Fruit fly (Drosophila melanogaster) whole organism, embryonic: ENCODE data around the gene CG14431.

Experiments
- ATbp ChIP-seq: fragments of 200-800 bp; sonication (Bioruptor generic); optimal IDR thresholded peaks from 2 replicates; lab custom pipeline; 2017; ENCODE audit warnings: missing biosample characterization, mild to moderate bottlenecking, missing genetic modification characterization, missing genetic modification reagents
- CG10431 ChIP-seq: fragments of 200-800 bp; sonication (Bioruptor generic); optimal IDR thresholded peaks from 3 replicates; lab custom pipeline; 2018; ENCODE audit warnings: missing biosample characterization, mild to moderate bottlenecking, missing genetic modification characterization
- CG12071 ChIP-seq: fragments of 200-800 bp; sonication (Bioruptor generic); optimal IDR thresholded peaks from 3 replicates; lab custom pipeline; 2018; ENCODE audit warnings: missing biosample characterization, mild to moderate bottlenecking, missing genetic modification characterization
- CG13123 ChIP-seq: fragments of 200-800 bp; sonication (Bioruptor generic); optimal IDR thresholded peaks from 2 replicates; lab custom pipeline; 2016; ENCODE audit warnings: missing biosample characterization, missing genetic modification characterization
- CG17186 ChIP-seq: fragments of 200-800 bp; sonication (Bioruptor generic); optimal IDR thresholded peaks from 3 replicates; lab custom pipeline; 2017; ENCODE audit warnings: missing biosample characterization, missing genetic modification reagents, missing genetic modification characterization
- CG2129 ChIP-seq: fragments of 200-800 bp; sonication (Bioruptor generic); IDR thresholded peaks from 2 replicates; pipeline ENCODE4 v1.3.6; 2022; ENCODE audit warnings: missing biosample characterization, missing genetic modification characterization; ENCODE audit not compliant: partially characterized antibody
- CG2712 ChIP-seq: fragments of 200-800 bp; optimal IDR thresholded peaks from 3 replicates; lab custom pipeline; 2019; ENCODE audit warnings: missing biosample characterization, mild to moderate bottlenecking, missing genetic modification characterization, moderate library complexity
- CG3847 ChIP-seq: fragments of 200-800 bp; sonication (Bioruptor generic); IDR thresholded peaks from 2 replicates; pipeline ENCODE4 v1.3.6; 2022; ENCODE audit warnings: missing biosample characterization, missing genetic modification characterization
- CG4404 ChIP-seq: fragments of 200-800 bp; sonication (Bioruptor generic); IDR thresholded peaks from 2 replicates; pipeline ENCODE4 v1.3.6; 2022; ENCODE audit warnings: missing biosample characterization, missing genetic modification characterization
- CG4707 ChIP-seq: fragments of 200-800 bp; sonication (Bioruptor generic); optimal IDR thresholded peaks from 2 replicates; lab custom pipeline; 2018; ENCODE audit warnings: missing biosample characterization, mild to moderate bottlenecking, missing genetic modification characterization, moderate library complexity
- CG4820 ChIP-seq: fragments of 200-800 bp; sonication (Bioruptor generic); optimal IDR thresholded peaks from 3 replicates; lab custom pipeline; 2016; ENCODE audit warnings: missing biosample characterization, missing genetic modification characterization
- CG5180 ChIP-seq: fragments of 200-800 bp; sonication (Bioruptor generic); optimal IDR thresholded peaks from 3 replicates; lab custom pipeline; 2017; ENCODE audit warnings: missing biosample characterization, missing genetic modification characterization, mild to moderate bottlenecking, moderate library complexity, missing genetic modification reagents
- CG6254 ChIP-seq: fragments of 200-800 bp; sonication (Bioruptor generic); optimal IDR thresholded peaks from 3 replicates; lab custom pipeline; 2017; ENCODE audit warnings: mild to moderate bottlenecking, missing biosample characterization, missing genetic modification reagents, missing genetic modification characterization
- CG8924 ChIP-seq: fragments of 200-800 bp; optimal IDR thresholded peaks from 3 replicates; lab custom pipeline; 2019; ENCODE audit warnings: missing biosample characterization, mild to moderate bottlenecking, missing genetic modification characterization, moderate library complexity
- CG9817 ChIP-seq: fragments of 200-800 bp; sonication (Bioruptor generic); optimal IDR thresholded peaks from 2 replicates; lab custom pipeline; 2018; ENCODE audit warnings: missing biosample characterization, mild to moderate bottlenecking, missing genetic modification characterization, moderate library complexity
- CkIIα-i1 ChIP-seq: fragments of 200-800 bp; sonication (Bioruptor generic); IDR thresholded peaks from 2 replicates; pipeline ENCODE4 v1.3.6; 2022; ENCODE audit warnings: missing biosample characterization, missing genetic modification characterization
- Dfd ChIP-seq, 2 experiments: fragments of >200 bp; optimal IDR thresholded peaks; 2 replicates each; lab custom pipeline; 2017; ENCODE audit warnings: missing biosample characterization in 2 of 2, missing genetic modification characterization in 2 of 2
- Hr39 ChIP-seq: fragments of >200 bp; optimal IDR thresholded peaks from 2 replicates; lab custom pipeline; 2017
- Med ChIP-seq: fragments of 200-800 bp; sonication (Bioruptor generic); peaks from one replicate; lab custom pipeline; 2016; ENCODE audit warnings: missing biosample characterization, missing genetic modification characterization, mild to moderate bottlenecking, inconsistent platforms, moderate library complexity
- Myb ChIP-seq: fragments of 200-800 bp; sonication (Bioruptor generic); optimal IDR thresholded peaks from 2 replicates; lab custom pipeline; 2016; ENCODE audit warnings: missing biosample characterization, missing genetic modification characterization
- Nf-YA ChIP-seq: fragments of 200-800 bp; sonication (Bioruptor generic); IDR thresholded peaks from 2 replicates; pipeline ENCODE4 v1.3.6; 2022; ENCODE audit warnings: missing biosample characterization, missing genetic modification characterization
- NfI ChIP-seq: fragments of 200-800 bp; sonication (Bioruptor generic); optimal IDR thresholded peaks from 3 replicates; lab custom pipeline; 2018; ENCODE audit warnings: missing biosample characterization, mild to moderate bottlenecking, missing genetic modification characterization, moderate library complexity
- Oli ChIP-seq: fragments of 200-800 bp; sonication (Bioruptor generic); optimal IDR thresholded peaks from 2 replicates; lab custom pipeline; 2018; ENCODE audit warnings: missing biosample characterization, mild to moderate bottlenecking, missing genetic modification characterization, moderate library complexity
- Optix ChIP-seq: fragments of 200-800 bp; sonication (Bioruptor generic); IDR thresholded peaks from 3 replicates; pipeline ENCODE4 v1.3.6; 2022; ENCODE audit warnings: missing biosample characterization, missing genetic modification characterization
- Poxn ChIP-seq: fragments of 200-800 bp; sonication (Bioruptor generic); IDR thresholded peaks from 2 replicates; pipeline ENCODE4 v1.3.6; 2022; ENCODE audit warnings: missing biosample characterization, missing genetic modification characterization
- chm ChIP-seq: fragments of 200-800 bp; sonication (Bioruptor generic); IDR thresholded peaks from 2 replicates; pipeline ENCODE4 v1.3.6; 2022; ENCODE audit warnings: missing biosample characterization, missing genetic modification characterization
- eve ChIP-seq, 2 experiments: fragments of >200 bp; optimal IDR thresholded peaks; 2 replicates each; lab custom pipeline; 2017; ENCODE audit warnings: missing biosample characterization in 2 of 2, missing genetic modification characterization in 2 of 2
- ewg ChIP-seq: fragments of 200-800 bp; sonication (Bioruptor generic); optimal IDR thresholded peaks from 3 replicates; lab custom pipeline; 2017; ENCODE audit warnings: mild to moderate bottlenecking, missing biosample characterization, missing genetic modification reagents, missing genetic modification characterization
- gcm2 ChIP-seq: fragments of 200-800 bp; sonication (Bioruptor generic); optimal IDR thresholded peaks from 2 replicates; lab custom pipeline; 2016; ENCODE audit warnings: missing biosample characterization, missing genetic modification characterization
- gro ChIP-seq: fragments of 200-800 bp; sonication (Bioruptor generic); optimal IDR thresholded peaks from 2 replicates; lab custom pipeline; 2016; ENCODE audit warnings: missing biosample characterization, missing genetic modification characterization
- gt ChIP-seq: fragments of 200-800 bp; sonication (Bioruptor generic); IDR thresholded peaks from 2 replicates; pipeline ENCODE4 v1.3.6; 2022; ENCODE audit warnings: missing biosample characterization, missing genetic modification characterization
- her ChIP-seq: fragments of 200-800 bp; sonication (Bioruptor generic); optimal IDR thresholded peaks from 2 replicates; lab custom pipeline; 2016; ENCODE audit warnings: missing biosample characterization, missing genetic modification characterization
- kah ChIP-seq: fragments of 200-800 bp; sonication (Bioruptor generic); optimal IDR thresholded peaks from 2 replicates; lab custom pipeline; 2018; ENCODE audit warnings: missing biosample characterization, mild to moderate bottlenecking, missing genetic modification characterization
- lilli ChIP-seq: fragments of 200-800 bp; sonication (Bioruptor generic); optimal IDR thresholded peaks from 3 replicates; lab custom pipeline; 2016; ENCODE audit warnings: missing biosample characterization, missing genetic modification characterization
- ro ChIP-seq: fragments of 200-800 bp; sonication (Bioruptor generic); IDR thresholded peaks from 2 replicates; pipeline ENCODE4 v1.3.6; 2022; ENCODE audit warnings: missing biosample characterization, missing genetic modification characterization
- sc ChIP-seq, 3 experiments: fragments of >200 bp in 2 of 3; fragments of 200-800 bp in 1 of 3; sonication (Bioruptor generic) in 1 of 3; optimal IDR thresholded peaks; 2 replicates in 2 of 3; 3 replicates in 1 of 3; lab custom pipeline; 2017; ENCODE audit warnings: mild to moderate bottlenecking in 1 of 3, missing biosample characterization in 1 of 3, missing genetic modification characterization in 1 of 3, missing genetic modification reagents in 1 of 3
- scrt ChIP-seq: fragments of 200-800 bp; sonication (Bioruptor generic); optimal IDR thresholded peaks from 2 replicates; lab custom pipeline; 2018; ENCODE audit warnings: missing biosample characterization, mild to moderate bottlenecking, missing genetic modification characterization, moderate library complexity
- sens-2 ChIP-seq: fragments of 200-800 bp; sonication (Bioruptor generic); IDR thresholded peaks from 2 replicates; pipeline ENCODE4 v1.3.6; 2022; ENCODE audit warnings: missing biosample characterization, missing genetic modification characterization
- sob ChIP-seq: fragments of 200-800 bp; sonication (Bioruptor generic); IDR thresholded peaks from 2 replicates; pipeline ENCODE4 v1.3.6; 2022; ENCODE audit warnings: missing biosample characterization, missing genetic modification characterization
- sr ChIP-seq: fragments of 200-800 bp; sonication (Bioruptor generic); IDR thresholded peaks from 3 replicates; pipeline ENCODE4 v1.3.6; 2022; ENCODE audit warnings: missing biosample characterization, missing genetic modification characterization
- stc ChIP-seq: fragments of 200-800 bp; sonication (Bioruptor generic); IDR thresholded peaks from 2 replicates; pipeline ENCODE4 v1.3.6; 2022; ENCODE audit warnings: missing biosample characterization, missing genetic modification characterization
- tin ChIP-seq: fragments of 200-800 bp; sonication (Bioruptor generic); optimal IDR thresholded peaks from 3 replicates; lab custom pipeline; 2016; ENCODE audit warnings: missing biosample characterization, missing genetic modification characterization
- unc-4 ChIP-seq: fragments of 200-800 bp; sonication (Bioruptor generic); IDR thresholded peaks from 2 replicates; pipeline ENCODE4 v1.3.6; 2022; ENCODE audit warnings: missing biosample characterization, missing genetic modification characterization; ENCODE audit not compliant: partially characterized antibody
- zfh1 ChIP-seq: fragments of 200-800 bp; sonication (Bioruptor generic); IDR thresholded peaks from 3 replicates; pipeline ENCODE4 v1.3.6; 2022; ENCODE audit warnings: missing biosample characterization, missing genetic modification characterization

Gene CG14431

dm6 chrX:6998492-6998852 is 90.4 kb downstream of the CG14431 start, which contains the start of gene Inx2 (continued):
- TF ChIP-seq Optix (GFP tag; lab: Robert Waterston, UW) (no peak), ro (GFP tag; lab: Robert Waterston, UW) (no peak), scrt (GFP tag; lab: Kevin White, UChicago) (peak; percentile 35), unc-4 (no peak), Dfd (GFP tag; optimal IDR thresholded peaks at IDR 0.05; lab: Kevin White, UChicago) (no peak), CG4820 (GFP tag; lab: Kevin White, UChicago) (no peak), tin (no peak), gcm2 (GFP tag; lab: Kevin White, UChicago) (no peak), CG9817 (tag; lab: Kevin White, UChicago) (no peak), kah (GFP tag; lab: Kevin White, UChicago) (peak; percentile 74), CG4707 (GFP tag; lab: Kevin White, UChicago) (no peak), CG4404 (GFP tag; lab: Robert Waterston, UW) (no peak), chm (GFP tag; lab: Robert Waterston, UW) (peak; percentile 82), NfI (no peak), Oli (tag; lab: Kevin White, UChicago) (no peak), Poxn (GFP tag; lab: Robert Waterston, UW) (no peak), CG12071 (peak; percentile 31), sob (peak; percentile 63; the same call in 1 of the 2 replicates), CG8924 (tag; lab: Kevin White, UChicago) (peak; percentile 32), CG6254 (GFP tag; lab: Kevin White, UChicago) (peak; percentile 23), stc (GFP tag; lab: Robert Waterston, UW) (no peak), Med (peak; percentile 91), Hr39 (lab: Kevin White, UChicago) (no peak), lilli (peak; percentile 47), CG2712 (tag; lab: Kevin White, UChicago) (no peak), CkIIα-i1 (no peak), gro (GFP tag; lab: Kevin White, UChicago) (peak; percentile 52), zfh1 (GFP tag; lab: Robert Waterston, UW) (peak; percentile 69), gt (no peak), CG17186 (GFP tag; lab: Kevin White, UChicago) (no peak), Myb (GFP tag; lab: Kevin White, UChicago) (no peak), CG5180 (peak; percentile 92), sens-2 (GFP tag; lab: Robert Waterston, UW) (no peak), her (GFP tag; lab: Kevin White, UChicago) (peak; percentile 52), ewg (peak; percentile 21), CG3847 (no peak), CG10431 (peak; percentile 28), sr (GFP tag; lab: Robert Waterston, UW) (peak; percentile 63; the same call in 2 of the 3 replicates), Nf-YA (GFP tag; lab: Robert Waterston, UW) (no peak), eve (GFP tag; optimal IDR thresholded peaks at IDR 0.05; lab: Kevin White, UChicago) (no peak), CG2129 (no peak), CG13123 (GFP tag; lab: Kevin White, UChicago) (no peak), sc (optimal IDR thresholded peaks at IDR 0.05; lab: Kevin White, UChicago) (no peak), sc (GFP tag; optimal IDR thresholded peaks at IDR 0.05; lab: Kevin White, UChicago) (no peak), ATbp (no peak)
